Worm (Caenorhabditis elegans) whole organism, midembryonic: ENCODE data around the gene cpr-8.

Experiments used
- T22C8.4 ChIP-seq: fragments of 200-800 bp; sonication (Bioruptor generic); IDR thresholded peaks from 2 replicates; pipeline ENCODE4 v1.3.6; 2022; ENCODE audit warnings: missing genetic modification characterization, missing compliant biosample characterization
- cog-1 ChIP-seq: sonication (generic microtip); optimal IDR thresholded peaks from 2 replicates; lab custom pipeline; 2016; ENCODE audit warnings: missing genetic modification characterization, missing compliant biosample characterization
- flt-1 ChIP-seq: fragments of 200-800 bp; sonication (Bioruptor generic); IDR thresholded peaks from 2 replicates; pipeline ENCODE4 v1.3.6; 2022; ENCODE audit warnings: missing genetic modification characterization, missing compliant biosample characterization
- klf-2 ChIP-seq: fragments of 200-800 bp; sonication (Bioruptor generic); conservative IDR thresholded peaks from 2 replicates; pipeline ENCODE4 v1.3.6; 2022; ENCODE audit warnings: missing genetic modification reagents, missing genetic modification characterization, missing compliant biosample characterization
- med-1 ChIP-seq: sonication (generic microtip); optimal IDR thresholded peaks from 2 replicates; lab custom pipeline; 2017; ENCODE audit warnings: missing genetic modification characterization, mild to moderate bottlenecking, missing compliant biosample characterization, antibody characterized with exemption, missing genetic modification reagents; ENCODE audit not compliant: insufficient read depth
- ref-1 ChIP-seq: fragments of 200-800 bp; sonication (Bioruptor generic); conservative IDR thresholded peaks from 2 replicates; pipeline ENCODE4 v1.3.6; 2022; ENCODE audit warnings: missing genetic modification reagents, missing genetic modification characterization, missing compliant biosample characterization
- tab-1 ChIP-seq: fragments of 200-800 bp; sonication (Bioruptor generic); IDR thresholded peaks from 2 replicates; pipeline ENCODE4 v1.3.6; 2022; ENCODE audit warnings: missing genetic modification characterization, missing compliant biosample characterization
- ztf-23 ChIP-seq: fragments of 200-800 bp; sonication (Bioruptor generic); IDR thresholded peaks from 2 replicates; pipeline ENCODE4 v1.3.6; 2022; ENCODE audit warnings: missing genetic modification reagents, missing genetic modification characterization, missing compliant biosample characterization
- ztf-29 ChIP-seq: fragments of 200-800 bp; sonication (Bioruptor generic); IDR thresholded peaks from 2 replicates; pipeline ENCODE4 v1.3.6; 2022; ENCODE audit warnings: missing genetic modification reagents, missing genetic modification characterization, missing compliant biosample characterization

Gene cpr-8

DNA sequence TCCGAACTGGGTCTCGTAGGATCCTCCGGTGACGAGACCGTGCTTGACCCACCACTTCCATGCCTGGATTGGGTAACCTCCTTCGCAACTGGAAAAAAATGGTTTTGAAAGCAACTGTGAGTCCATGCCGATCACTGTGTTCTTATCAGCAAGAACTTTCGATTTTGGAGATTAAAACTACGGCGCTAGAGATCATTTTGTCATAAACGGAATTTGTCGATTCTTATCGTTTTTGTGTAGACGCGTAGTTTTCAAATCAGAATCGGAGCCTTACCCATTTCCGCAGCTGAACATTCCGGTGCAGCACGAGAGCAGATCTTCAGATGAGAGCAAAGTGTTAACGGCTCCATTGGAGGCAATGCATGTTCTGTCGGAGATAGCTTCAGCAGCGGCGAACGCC is 1.2 kb upstream of the cpr-8 start:
- TF ChIP-seq ztf-23 (GFP tag; lab: Robert Waterston, UW): no peak
- TF ChIP-seq flt-1 (GFP tag; lab: Robert Waterston, UW): no peak
- TF ChIP-seq ref-1: no peak
- no peak for TF ChIP-seq med-1 (GFP tag; lab: Kevin White, UChicago)
- TF ChIP-seq cog-1 (tag; lab: Kevin White, UChicago): no peak
- no peak for TF ChIP-seq T22C8.4 (GFP tag; lab: Robert Waterston, UW)
- no peak for TF ChIP-seq klf-2 (GFP tag; lab: Robert Waterston, UW)
- no peak for TF ChIP-seq tab-1 (GFP tag; lab: Robert Waterston, UW)
- no peak for TF ChIP-seq ztf-29 (GFP tag; lab: Robert Waterston, UW)

DNA sequence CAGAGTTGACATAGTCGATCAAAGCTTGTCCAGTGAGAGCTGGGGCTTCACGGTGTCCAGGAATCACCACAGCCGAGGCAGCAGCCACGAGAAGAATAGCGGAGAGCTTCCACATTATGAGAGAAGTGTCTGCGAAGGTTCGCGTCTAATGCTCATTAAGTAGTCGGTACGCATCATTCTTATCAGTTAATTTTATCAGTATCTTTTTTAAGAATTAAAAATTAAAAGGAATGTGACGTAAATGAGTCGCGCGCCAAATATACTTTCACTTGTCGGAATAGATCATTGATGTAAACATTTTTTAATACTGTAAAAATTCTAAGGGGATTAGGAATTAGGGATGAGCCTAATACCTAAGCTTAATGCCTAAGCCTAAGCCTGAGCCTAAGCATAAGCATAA is 562 bp upstream of the cpr-8 start, which contains the start of gene cpr-5:
TSS of gene cpr-5 (minus strand) at position 197 of the 400 bp plus-strand sequence.
- TF ChIP-seq ztf-23 (GFP tag; lab: Robert Waterston, UW) (no peak), T22C8.4 (GFP tag; lab: Robert Waterston, UW) (no peak), cog-1 (tag; lab: Kevin White, UChicago) (no peak), tab-1 (GFP tag; lab: Robert Waterston, UW) (no peak), ref-1 (no peak), med-1 (GFP tag; lab: Kevin White, UChicago) (no peak), flt-1 (GFP tag; lab: Robert Waterston, UW) (no peak), klf-2 (GFP tag; lab: Robert Waterston, UW) (no peak), ztf-29 (GFP tag; lab: Robert Waterston, UW) (no peak)

DNA sequence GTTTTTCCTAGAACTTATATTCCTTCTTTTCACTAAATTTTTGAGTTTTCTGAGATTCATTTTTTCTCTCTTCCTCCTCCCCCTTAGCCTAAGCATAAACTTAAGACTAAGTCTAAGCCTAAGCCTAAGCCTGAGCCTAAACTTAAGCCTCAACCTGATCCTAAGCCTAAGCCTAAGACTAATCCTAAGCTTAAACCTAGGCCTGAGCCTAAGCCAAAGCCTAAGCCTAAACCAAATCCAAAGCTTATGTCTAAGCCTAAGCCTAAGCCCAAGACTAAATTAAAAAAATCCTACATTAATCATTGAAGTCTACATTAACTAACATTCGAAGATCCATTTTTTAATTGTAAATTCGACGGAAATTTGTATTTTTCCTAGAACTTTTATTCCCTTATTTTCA is 6.4 kb downstream of the cpr-8 start:
- TF ChIP-seq flt-1 (GFP tag; lab: Robert Waterston, UW) (no peak), med-1 (GFP tag; lab: Kevin White, UChicago) (no peak), klf-2 (GFP tag; lab: Robert Waterston, UW) (no peak), ztf-29 (GFP tag; lab: Robert Waterston, UW) (no peak), tab-1 (GFP tag; lab: Robert Waterston, UW) (no peak), ztf-23 (GFP tag; lab: Robert Waterston, UW) (no peak), T22C8.4 (GFP tag; lab: Robert Waterston, UW) (no peak), cog-1 (tag; lab: Kevin White, UChicago) (no peak), ref-1 (no peak)

DNA sequence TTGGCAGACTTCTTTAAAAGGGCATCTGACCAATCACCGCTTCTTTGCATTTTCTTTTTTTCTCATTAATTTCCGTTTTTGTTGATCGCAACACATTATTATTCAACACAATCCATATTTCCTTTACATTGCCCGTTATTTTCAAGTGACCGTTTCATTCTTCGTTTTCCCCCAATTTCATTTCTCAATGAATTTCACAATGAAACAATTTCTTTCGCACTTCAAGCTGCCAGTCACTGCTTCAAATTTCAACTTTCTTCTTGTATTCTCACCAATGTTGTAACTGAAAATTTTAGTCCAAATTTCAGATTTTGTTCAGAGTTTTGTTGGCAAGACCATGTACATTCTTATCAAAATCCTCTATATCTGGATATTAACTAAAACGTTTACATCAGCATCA is 7.0 kb downstream of the cpr-8 start, which contains the start of gene cutl-22:
TSS of gene cutl-22 (plus strand) at position 301 of the 400 bp plus-strand sequence.
- TF ChIP-seq med-1 (GFP tag; lab: Kevin White, UChicago) (no peak), ztf-29 (GFP tag; lab: Robert Waterston, UW) (no peak), T22C8.4 (GFP tag; lab: Robert Waterston, UW) (no peak), tab-1 (GFP tag; lab: Robert Waterston, UW) (no peak), cog-1 (tag; lab: Kevin White, UChicago) (no peak), klf-2 (GFP tag; lab: Robert Waterston, UW) (no peak), ref-1 (no peak)

DNA sequence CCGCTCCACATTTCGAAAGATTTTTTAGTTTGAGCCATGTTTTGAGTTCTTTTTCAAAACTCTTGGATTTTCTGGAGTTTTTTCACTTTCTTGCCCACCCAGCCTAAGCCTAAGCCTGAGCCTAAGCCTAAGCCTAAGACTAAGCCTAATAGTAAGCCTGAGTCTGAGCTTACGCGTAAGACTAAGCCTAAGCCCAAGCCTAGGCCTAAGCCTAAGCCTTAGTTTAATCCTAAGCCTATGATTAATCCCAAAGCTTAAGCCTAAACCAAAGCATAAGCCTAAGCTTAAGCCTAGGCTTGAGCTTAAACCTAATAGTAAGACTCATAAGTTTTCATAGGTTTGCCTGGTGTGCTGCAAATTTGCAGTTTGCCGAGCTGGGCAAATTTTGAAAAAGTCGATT is 7.8 kb downstream of the cpr-8 start:
- TF ChIP-seq cog-1 (tag; lab: Kevin White, UChicago) (no peak), tab-1 (GFP tag; lab: Robert Waterston, UW) (no peak), ref-1 (no peak), ztf-23 (GFP tag; lab: Robert Waterston, UW) (no peak), flt-1 (GFP tag; lab: Robert Waterston, UW) (no peak), med-1 (GFP tag; lab: Kevin White, UChicago) (no peak), T22C8.4 (GFP tag; lab: Robert Waterston, UW) (no peak), klf-2 (GFP tag; lab: Robert Waterston, UW) (no peak), ztf-29 (GFP tag; lab: Robert Waterston, UW) (no peak; the same call in 1 of the 2 replicates)

DNA sequence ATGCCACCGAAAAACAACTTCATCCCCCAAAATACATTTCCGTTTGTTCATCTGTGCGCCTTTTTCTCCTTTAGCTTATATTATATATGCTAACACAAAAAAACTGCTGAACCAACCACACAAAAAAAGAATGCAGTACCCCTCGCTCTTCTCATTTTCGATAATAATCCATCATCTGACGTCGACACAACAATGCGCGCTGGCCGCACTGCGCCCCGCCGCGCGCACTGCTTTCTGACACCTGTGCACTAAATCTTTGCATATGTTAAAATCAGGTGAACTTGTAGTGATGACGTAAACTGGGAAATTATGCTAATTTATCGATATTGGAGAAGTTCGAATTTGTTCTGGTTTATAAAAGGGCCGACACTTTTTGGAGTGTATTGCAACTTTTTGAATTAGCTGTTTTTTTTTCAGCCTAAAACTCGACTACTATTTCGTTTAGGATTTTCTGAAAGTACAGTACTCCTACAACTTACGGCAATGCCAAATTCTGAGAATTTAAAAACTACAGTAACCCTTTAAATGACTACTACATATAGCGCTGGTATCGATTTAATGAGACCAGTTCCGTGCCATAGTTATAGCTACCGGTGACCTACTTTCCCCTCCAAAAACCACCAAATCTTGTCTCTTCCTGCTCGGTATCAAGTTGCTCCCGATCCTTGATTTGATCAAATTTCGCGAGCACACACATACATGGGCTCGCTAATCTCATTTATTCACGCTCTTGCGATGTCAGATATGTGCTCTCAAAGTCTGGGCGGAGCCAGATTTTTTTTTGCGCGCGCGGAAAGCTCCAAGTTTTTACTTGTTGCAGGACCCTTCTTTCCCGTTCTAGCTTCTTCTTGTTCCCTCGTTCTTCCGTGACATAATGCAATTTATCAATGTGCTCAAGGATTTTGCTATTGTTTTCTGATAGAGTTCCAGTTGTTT is 15.6 kb downstream of the cpr-8 start:
- TF ChIP-seq med-1 (GFP tag; lab: Kevin White, UChicago): no peak
- no peak for TF ChIP-seq klf-2 (GFP tag; lab: Robert Waterston, UW)

DNA sequence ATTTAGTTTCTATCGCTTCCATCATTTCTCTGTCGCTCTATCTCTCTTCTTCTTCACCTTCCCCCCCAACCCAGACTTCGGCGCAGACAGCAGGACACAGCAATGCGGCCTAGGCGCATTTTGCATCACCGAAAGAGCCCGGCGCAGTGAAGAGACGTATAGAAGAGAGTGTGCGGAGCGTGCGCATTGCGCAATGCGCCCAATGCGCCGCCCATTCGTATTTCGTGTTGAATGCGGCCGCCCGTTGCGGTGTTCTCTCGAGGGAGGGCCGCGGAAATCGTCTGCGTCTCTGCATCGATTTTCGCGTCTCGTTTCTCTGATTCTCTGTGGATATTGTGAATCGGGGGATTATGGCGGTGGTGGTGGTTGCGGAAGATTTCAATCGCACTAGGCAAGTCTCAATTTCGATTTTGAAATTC is 16.9 kb downstream of the cpr-8 start:
- peak; percentile 88 for TF ChIP-seq T22C8.4 (GFP tag; lab: Robert Waterston, UW)
- peak; percentile 47; the same call in 1 of the 2 replicates for TF ChIP-seq ref-1
- TF ChIP-seq tab-1 (GFP tag; lab: Robert Waterston, UW): 0 out of 2 replicates have a peak, but pooled peaks have one; percentile 14
- TF ChIP-seq klf-2 (GFP tag; lab: Robert Waterston, UW): no peak
- peak; percentile 98 for TF ChIP-seq cog-1 (tag; lab: Kevin White, UChicago)
- TF ChIP-seq flt-1 (GFP tag; lab: Robert Waterston, UW): peak; percentile 88
- no peak for TF ChIP-seq med-1 (GFP tag; lab: Kevin White, UChicago)
- TF ChIP-seq ztf-29 (GFP tag; lab: Robert Waterston, UW): no peak
- TF ChIP-seq ztf-23 (GFP tag; lab: Robert Waterston, UW): peak; percentile 75; the same call in 1 of the 2 replicates

DNA sequence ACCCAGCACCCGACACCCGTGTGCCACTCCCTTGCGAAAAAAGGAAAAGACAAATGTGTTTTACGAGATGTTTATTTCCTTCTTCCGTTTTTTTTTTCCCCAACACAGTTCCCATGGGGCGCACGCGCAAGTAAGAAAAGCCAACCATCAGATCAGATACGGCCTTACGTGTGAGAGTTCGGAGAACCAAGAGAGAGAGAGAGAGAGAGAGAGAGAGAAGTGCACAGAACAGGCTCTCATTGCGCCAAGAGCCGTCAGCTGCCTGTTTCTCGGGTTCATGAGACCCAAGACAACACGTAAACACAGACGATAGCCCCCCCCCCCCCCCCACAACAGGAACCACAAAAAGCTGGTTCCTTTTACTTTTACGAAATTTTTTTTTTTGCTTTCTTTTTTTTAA is 17.4 kb downstream of the cpr-8 start:
- TF ChIP-seq tab-1 (GFP tag; lab: Robert Waterston, UW): no peak
- TF ChIP-seq klf-2 (GFP tag; lab: Robert Waterston, UW): no peak
- no peak for TF ChIP-seq T22C8.4 (GFP tag; lab: Robert Waterston, UW)
- no peak for TF ChIP-seq med-1 (GFP tag; lab: Kevin White, UChicago)
- TF ChIP-seq ztf-29 (GFP tag; lab: Robert Waterston, UW): no peak
- TF ChIP-seq ztf-23 (GFP tag; lab: Robert Waterston, UW): no peak
- TF ChIP-seq flt-1 (GFP tag; lab: Robert Waterston, UW): no peak
